Worm (Caenorhabditis elegans): ENCODE results near the gene srv-25.

srv-25 gene

ce11 chrIV:6279392-6279791, 24.1 kb downstream of the srv-25 start, which contains the start of gene sams-5:
Gene sams-5 (minus strand): TSS chrIV:6279522.
- no peak for TF ChIP-seq nhr-90 (tag; optimal IDR thresholded peaks at IDR 0.05)
- TF ChIP-seq die-1 (tag; optimal IDR thresholded peaks at IDR 0.05): no peak
- no peak for TF ChIP-seq mxl-1 (tag; optimal IDR thresholded peaks at IDR 0.05)
- TF ChIP-seq zfh-2 (GFP tag; conservative IDR thresholded peaks at IDR 0.05): no peak
- TF ChIP-seq F49E8.2 (tag; optimal IDR thresholded peaks at IDR 0.05; ENCODE audit: insufficient read depth): no peak
- TF ChIP-seq snpc-4 (GFP tag; optimal IDR thresholded peaks at IDR 0.05): no peak
- no peak for TF ChIP-seq snpc-4 (tag; optimal IDR thresholded peaks at IDR 0.05)
- TF ChIP-seq tbp1 (GFP tag; optimal IDR thresholded peaks at IDR 0.05): no peak
- no peak for TF ChIP-seq athp-1 (tag; optimal IDR thresholded peaks at IDR 0.05)
- TF ChIP-seq nfya-2 (GFP tag; IDR thresholded peaks at IDR 0.05): no peak
- no peak for TF ChIP-seq madf-6 (GFP tag; IDR thresholded peaks at IDR 0.05)
- no peak for TF ChIP-seq sea-2 (GFP tag; IDR thresholded peaks at IDR 0.05)

ce11 chrIV:6275671-6276209, 27.8 kb downstream of the srv-25 start, which contains the start of the genes aat-4 and T13A10.1:
Gene aat-4 (minus strand): TSS chrIV:6275721.
Gene T13A10.1 (plus strand): TSS chrIV:6276081.
- no peak for TF ChIP-seq chd-7 (tag; optimal IDR thresholded peaks at IDR 0.05)
- no peak for TF ChIP-seq lin-26 (GFP tag; IDR thresholded peaks at IDR 0.05)
- TF ChIP-seq cebp-2 (GFP tag; IDR thresholded peaks at IDR 0.05): no peak
- TF ChIP-seq nhr-80 (tag; optimal IDR thresholded peaks at IDR 0.05): peak; percentile 89
- no peak for TF ChIP-seq ceh-27 (GFP tag; optimal IDR thresholded peaks at IDR 0.05)

- TF ChIP-seq ztf-22 (GFP tag; optimal IDR thresholded peaks at IDR 0.05) (no peak), ztf-26 (tag; optimal IDR thresholded peaks at IDR 0.05) (no peak), lin-40 (tag; optimal IDR thresholded peaks at IDR 0.05) (no peak), nfyb-1 (GFP tag; IDR thresholded peaks at IDR 0.05) (no peak), Y67H2A.10 (GFP tag; conservative IDR thresholded peaks at IDR 0.05) (no peak), hrde-1 (tag; optimal IDR thresholded peaks at IDR 0.05; ENCODE audit: borderline replicate concordance) (no peak), Y53G8AR.9 (GFP tag; conservative IDR thresholded peaks at IDR 0.05) (no peak), F33H1.4 (GFP tag; IDR thresholded peaks at IDR 0.05) (no peak), fkh-3 (tag; optimal IDR thresholded peaks at IDR 0.05) (no peak), D2030.7 (GFP tag; IDR thresholded peaks at IDR 0.05) (no peak)
Measured at ce11 chrIV:6271923-6272322, 31.6 kb downstream of the srv-25 start, which contains the start of gene srv-31. Gene srv-31 (minus strand): TSS chrIV:6272023.

- TF ChIP-seq sea-2 (GFP tag; IDR thresholded peaks at IDR 0.05) (no peak), let-526 (GFP tag; IDR thresholded peaks at IDR 0.05) (no peak), mes-4 (tag; optimal IDR thresholded peaks at IDR 0.05) (no peak), tbp1 (GFP tag; optimal IDR thresholded peaks at IDR 0.05) (no peak), T07F8.4 (tag; optimal IDR thresholded peaks at IDR 0.05) (no peak), egrh-3 (GFP tag; IDR thresholded peaks at IDR 0.05) (no peak), F49E8.2 (tag; optimal IDR thresholded peaks at IDR 0.05; ENCODE audit: insufficient read depth) (no peak), Y56A3A.18 (GFP tag; IDR thresholded peaks at IDR 0.05) (no peak), nhr-27 (tag; optimal IDR thresholded peaks at IDR 0.05) (no peak)
Measured at ce11 chrIV:6269346-6269745, 34.2 kb downstream of the srv-25 start, which contains the start of gene srv-30. Gene srv-30 (minus strand): TSS chrIV:6269446.

- no peak for TF ChIP-seq hmg-20 (GFP tag; IDR thresholded peaks at IDR 0.05)
- no peak for TF ChIP-seq F22D6.2 (tag; optimal IDR thresholded peaks at IDR 0.05)
- TF ChIP-seq mel-28 (tag; optimal IDR thresholded peaks at IDR 0.05; ENCODE audit: borderline replicate concordance): no peak
Measured at ce11 chrIV:6266499-6266898, 37.0 kb downstream of the srv-25 start, which contains the start of gene srv-29. Gene srv-29 (minus strand): TSS chrIV:6266599.

All from whole organism, young adult.